Worm (Caenorhabditis elegans): Measurements from ENCODE around the gene K11H3.3.

Gene K11H3.3

DNA sequence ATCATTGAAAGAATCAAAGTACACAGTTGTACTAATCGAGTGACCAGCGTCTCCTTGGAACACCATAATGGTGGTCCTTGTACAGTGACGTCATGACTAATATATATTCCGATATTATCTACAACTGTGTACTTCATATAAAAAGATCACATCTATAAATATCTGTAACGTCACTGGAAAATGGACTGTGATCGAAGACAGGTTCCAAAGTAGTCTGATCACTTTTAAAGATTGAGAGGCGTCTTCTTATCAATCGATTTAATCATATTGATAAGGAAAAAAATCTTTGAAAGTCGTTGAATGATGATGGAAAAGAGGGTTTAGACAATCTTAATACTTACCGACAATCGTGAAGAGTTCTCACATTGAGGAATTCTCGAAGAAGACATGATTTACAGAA lies 6.4 kb downstream of the K11H3.3 start:
- TF ChIP-seq aly-1 (tag; optimal IDR thresholded peaks at IDR 0.05) (no peak), tra-4 (tag; optimal IDR thresholded peaks at IDR 0.05) (no peak), hnd-1 (tag; optimal IDR thresholded peaks at IDR 0.05) (no peak), sea-1 (GFP tag; conservative IDR thresholded peaks at IDR 0.05) (no peak), pes-1 (GFP tag; IDR thresholded peaks at IDR 0.05) (no peak), scrt-1 (GFP tag; IDR thresholded peaks at IDR 0.05) (no peak), tbx-11 (GFP tag; IDR thresholded peaks at IDR 0.05) (no peak), hmg-4 (GFP tag; optimal IDR thresholded peaks at IDR 0.05) (no peak), B0310.2 (tag; optimal IDR thresholded peaks at IDR 0.05) (no peak), ets-7 (tag; optimal IDR thresholded peaks at IDR 0.05) (no peak), F13C5.2 (tag; optimal IDR thresholded peaks at IDR 0.05) (no peak), ama-1 (optimal IDR thresholded peaks at IDR 0.05) (no peak), flt-1 (GFP tag; IDR thresholded peaks at IDR 0.05) (no peak), ceh-13 (GFP tag; optimal IDR thresholded peaks at IDR 0.05) (no peak)

DNA sequence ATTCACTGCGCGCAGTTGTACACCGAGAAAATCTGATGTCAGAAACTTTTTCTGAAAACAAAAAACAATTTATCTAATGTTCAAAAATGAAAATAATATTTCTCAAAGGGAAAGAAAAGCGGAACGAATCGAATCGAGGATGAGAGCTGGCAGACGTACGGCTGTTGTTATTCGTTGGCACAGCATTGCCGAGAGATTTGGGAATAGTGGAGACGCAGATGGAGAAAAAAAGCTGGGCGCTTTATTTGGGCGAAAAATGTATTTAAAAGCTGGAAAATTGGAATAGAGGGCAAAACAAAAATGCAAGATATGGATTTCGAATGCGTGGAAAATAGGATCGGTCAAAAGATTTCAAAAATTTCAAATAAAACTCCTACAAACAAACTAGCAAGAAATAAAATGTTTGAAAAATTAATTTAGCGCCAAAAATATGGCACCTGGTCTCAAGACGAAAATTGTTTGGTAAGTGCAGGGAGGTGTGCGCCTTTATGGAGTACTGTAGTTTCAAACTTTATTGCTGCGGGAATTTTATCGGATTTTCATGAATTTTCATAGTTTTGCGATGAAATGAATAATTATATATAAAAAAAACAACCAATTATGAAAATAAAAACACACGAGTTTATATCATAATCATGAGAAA lies 7.6 kb downstream of the K11H3.3 start, which contains the start of gene gpdh-2:
Gene gpdh-2, minus strand, starts transcription at position 51 of the 643 bp plus-strand sequence.
- TF ChIP-seq tra-4 (tag; optimal IDR thresholded peaks at IDR 0.05) (no peak), aly-1 (tag; optimal IDR thresholded peaks at IDR 0.05) (no peak), tbx-37 (GFP tag; conservative IDR thresholded peaks at IDR 0.05) (no peak), sea-1 (GFP tag; conservative IDR thresholded peaks at IDR 0.05) (no peak), F13C5.2 (tag; optimal IDR thresholded peaks at IDR 0.05) (no peak), ceh-36 (tag; optimal IDR thresholded peaks at IDR 0.05) (no peak), pes-1 (GFP tag; IDR thresholded peaks at IDR 0.05) (no peak), ceh-13 (GFP tag; optimal IDR thresholded peaks at IDR 0.05) (no peak), scrt-1 (GFP tag; IDR thresholded peaks at IDR 0.05) (no peak), B0310.2 (tag; optimal IDR thresholded peaks at IDR 0.05) (no peak), ama-1 (optimal IDR thresholded peaks at IDR 0.05) (no peak), hmbx-1 (tag; optimal IDR thresholded peaks at IDR 0.05) (no peak), hmg-4 (GFP tag; optimal IDR thresholded peaks at IDR 0.05) (no peak)

DNA sequence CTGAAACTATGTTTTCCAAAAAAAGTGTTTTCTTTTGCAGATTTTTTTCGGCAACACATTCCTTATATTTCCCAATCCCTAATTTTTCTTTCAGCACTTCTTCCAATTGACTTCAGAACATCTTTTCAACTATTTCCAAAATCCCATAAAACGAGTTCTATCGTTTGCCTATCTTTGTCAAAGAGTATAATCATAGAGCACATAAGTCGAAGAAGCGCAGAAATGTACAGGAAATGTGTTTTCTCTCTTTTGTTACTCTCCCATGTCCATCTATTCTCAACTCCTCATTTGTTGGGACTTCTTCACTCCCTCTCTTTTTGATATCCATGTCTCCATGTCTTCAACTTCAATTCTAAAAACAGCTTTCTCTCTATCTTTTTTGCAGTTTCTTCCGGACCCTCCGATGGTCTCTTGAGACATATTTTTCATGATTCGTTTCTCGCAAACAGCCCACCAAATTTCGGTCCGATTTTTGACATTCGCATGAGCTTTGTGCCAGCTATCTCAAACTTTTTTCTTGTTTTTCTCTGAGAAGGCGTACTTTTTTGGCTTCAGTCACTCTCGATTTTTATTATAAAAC lies 8.6 kb downstream of the K11H3.3 start, which contains the start of gene twk-48:
Gene twk-48, plus strand, starts transcription at position 530 of the 580 bp plus-strand sequence.
- TF ChIP-seq aly-1 (tag; optimal IDR thresholded peaks at IDR 0.05) (no peak), sea-1 (GFP tag; conservative IDR thresholded peaks at IDR 0.05) (no peak), hmbx-1 (tag; optimal IDR thresholded peaks at IDR 0.05) (no peak)

DNA sequence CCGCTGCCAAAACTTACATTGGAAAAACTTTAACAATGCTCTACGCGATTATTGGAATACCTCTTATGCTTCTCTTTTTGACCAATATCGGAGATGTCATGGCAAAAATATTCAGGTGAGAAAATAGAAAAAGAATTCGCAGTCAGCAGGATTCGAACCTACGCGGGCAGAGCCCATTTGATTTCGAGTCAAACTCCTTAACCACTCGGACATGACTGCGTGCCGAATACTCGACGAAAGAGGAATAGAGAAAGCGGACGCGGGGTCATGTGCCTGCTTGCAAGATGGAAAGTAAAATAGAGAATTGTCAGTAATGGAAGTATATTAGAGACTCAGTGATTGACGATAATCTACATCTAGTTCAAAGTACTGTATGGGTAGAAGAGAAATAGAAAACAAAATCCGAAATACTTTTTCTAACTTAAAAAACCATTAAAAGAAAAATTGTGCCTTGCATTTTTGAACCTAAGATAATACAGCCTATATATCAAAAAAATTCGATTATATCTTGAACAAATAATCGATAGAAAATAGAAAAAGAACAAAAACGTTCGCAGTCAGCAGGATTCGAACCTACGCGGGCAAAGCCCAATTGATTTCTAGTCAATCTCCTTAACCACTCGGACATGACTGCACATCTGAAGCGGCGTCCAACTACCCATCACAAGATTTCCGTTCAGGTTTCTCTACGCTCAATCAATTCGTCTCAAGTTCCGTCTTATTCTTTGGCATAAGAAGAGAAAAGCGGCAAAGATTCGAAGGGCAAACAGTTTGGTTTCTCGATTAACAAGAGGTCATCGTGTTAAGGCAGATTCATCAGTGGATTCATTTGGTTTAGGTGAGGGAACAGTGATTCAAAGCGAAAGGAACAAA lies 10.1 kb downstream of the K11H3.3 start:
- TF ChIP-seq tra-4 (tag; optimal IDR thresholded peaks at IDR 0.05) (peak; percentile 45), scrt-1 (GFP tag; IDR thresholded peaks at IDR 0.05) (peak; percentile 94), ets-7 (tag; optimal IDR thresholded peaks at IDR 0.05) (peak; percentile 84), B0310.2 (tag; optimal IDR thresholded peaks at IDR 0.05) (peak; percentile 83), aly-1 (tag; optimal IDR thresholded peaks at IDR 0.05) (peak; percentile 86), hmg-4 (GFP tag; optimal IDR thresholded peaks at IDR 0.05) (peak; percentile 91), F13C5.2 (tag; optimal IDR thresholded peaks at IDR 0.05) (peak; percentile 84), pes-1 (GFP tag; IDR thresholded peaks at IDR 0.05) (peak; percentile 95), tbx-37 (GFP tag; conservative IDR thresholded peaks at IDR 0.05) (peak; percentile 94), hnd-1 (tag; optimal IDR thresholded peaks at IDR 0.05) (peak; percentile 77), flt-1 (GFP tag; IDR thresholded peaks at IDR 0.05) (peak; percentile 91), ceh-13 (GFP tag; optimal IDR thresholded peaks at IDR 0.05) (peak; percentile 67), ama-1 (optimal IDR thresholded peaks at IDR 0.05) (no peak), tbx-11 (GFP tag; IDR thresholded peaks at IDR 0.05) (peak; percentile 93), sea-1 (GFP tag; conservative IDR thresholded peaks at IDR 0.05) (peak; percentile 88), hmbx-1 (tag; optimal IDR thresholded peaks at IDR 0.05) (peak; percentile 78), ceh-36 (tag; optimal IDR thresholded peaks at IDR 0.05) (peak; percentile 86)

DNA sequence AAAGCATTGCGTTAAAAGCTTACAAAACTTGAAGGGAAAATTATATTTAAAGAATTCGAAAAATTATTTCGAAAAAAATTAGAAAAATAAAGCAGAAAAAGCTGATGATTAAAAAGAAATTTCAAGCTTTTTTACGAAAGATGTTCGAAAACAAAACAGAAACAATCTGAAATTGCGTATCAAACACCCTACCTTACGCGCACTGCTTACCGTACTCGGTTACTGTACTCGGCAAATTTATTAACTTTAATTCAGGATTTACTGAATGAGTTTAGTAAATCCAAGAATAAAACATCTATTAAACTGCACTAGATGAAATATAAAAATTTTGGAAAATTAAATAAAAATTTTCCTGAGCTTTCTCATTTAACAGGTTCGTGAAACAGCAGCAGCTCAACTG lies 10.8 kb downstream of the K11H3.3 start:
- TF ChIP-seq tra-4 (tag; optimal IDR thresholded peaks at IDR 0.05) (no peak), sea-1 (GFP tag; conservative IDR thresholded peaks at IDR 0.05) (no peak), tbx-11 (GFP tag; IDR thresholded peaks at IDR 0.05) (no peak), hmbx-1 (tag; optimal IDR thresholded peaks at IDR 0.05) (no peak), pes-1 (GFP tag; IDR thresholded peaks at IDR 0.05) (no peak), ceh-13 (GFP tag; optimal IDR thresholded peaks at IDR 0.05) (no peak), ceh-36 (tag; optimal IDR thresholded peaks at IDR 0.05) (no peak), aly-1 (tag; optimal IDR thresholded peaks at IDR 0.05) (no peak), hmg-4 (GFP tag; optimal IDR thresholded peaks at IDR 0.05) (no peak), scrt-1 (GFP tag; IDR thresholded peaks at IDR 0.05) (no peak), F13C5.2 (tag; optimal IDR thresholded peaks at IDR 0.05) (no peak), flt-1 (GFP tag; IDR thresholded peaks at IDR 0.05) (no peak), ama-1 (optimal IDR thresholded peaks at IDR 0.05) (no peak), tbx-37 (GFP tag; conservative IDR thresholded peaks at IDR 0.05) (no peak), ets-7 (tag; optimal IDR thresholded peaks at IDR 0.05) (no peak), hnd-1 (tag; optimal IDR thresholded peaks at IDR 0.05) (no peak)

DNA sequence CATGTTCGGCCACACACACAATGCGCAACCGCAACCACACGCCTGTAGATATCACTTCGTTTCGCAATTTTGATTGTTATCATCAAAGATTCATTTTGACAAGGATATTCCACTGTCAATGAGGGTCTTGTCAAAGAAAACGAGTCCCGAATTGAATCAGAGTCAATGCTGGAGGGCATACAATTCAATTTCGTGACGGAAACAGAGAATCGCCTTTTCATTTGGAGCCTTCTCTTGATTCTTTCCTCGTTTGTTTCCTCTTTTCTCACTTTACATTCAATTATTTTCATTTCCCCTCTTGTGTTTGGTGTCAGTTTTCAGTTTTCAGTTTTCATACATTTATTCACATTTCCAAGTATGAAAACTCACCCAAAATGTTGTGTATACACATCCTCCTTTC lies 15.7 kb downstream of the K11H3.3 start:
- TF ChIP-seq B0310.2 (tag; optimal IDR thresholded peaks at IDR 0.05) (no peak), hmg-4 (GFP tag; optimal IDR thresholded peaks at IDR 0.05) (no peak), ets-7 (tag; optimal IDR thresholded peaks at IDR 0.05) (no peak), aly-1 (tag; optimal IDR thresholded peaks at IDR 0.05) (no peak), sea-1 (GFP tag; conservative IDR thresholded peaks at IDR 0.05) (no peak), ceh-36 (tag; optimal IDR thresholded peaks at IDR 0.05) (no peak), ceh-13 (GFP tag; optimal IDR thresholded peaks at IDR 0.05) (no peak), tbx-37 (GFP tag; conservative IDR thresholded peaks at IDR 0.05) (no peak), scrt-1 (GFP tag; IDR thresholded peaks at IDR 0.05) (no peak), F13C5.2 (tag; optimal IDR thresholded peaks at IDR 0.05) (no peak), flt-1 (GFP tag; IDR thresholded peaks at IDR 0.05) (no peak), ama-1 (optimal IDR thresholded peaks at IDR 0.05) (no peak), tbx-11 (GFP tag; IDR thresholded peaks at IDR 0.05) (no peak), pes-1 (GFP tag; IDR thresholded peaks at IDR 0.05) (no peak)
